Worm (Caenorhabditis elegans): ENCODE results near the gene C44B7.7.

C44B7.7 gene

ce11 chrII:6832695-6833389, 47.1 kb downstream of the C44B7.7 start:
- TF ChIP-seq lim-6 (tag; optimal IDR thresholded peaks at IDR 0.05) (no peak), ceh-18 (tag; optimal IDR thresholded peaks at IDR 0.05) (peak; percentile 39), ceh-31 (tag; optimal IDR thresholded peaks at IDR 0.05) (peak; percentile 17), ama-1 (optimal IDR thresholded peaks at IDR 0.05) (no peak), pha-2 (tag; optimal IDR thresholded peaks at IDR 0.05) (peak; percentile 19), sox-4 (tag; optimal IDR thresholded peaks at IDR 0.05) (no peak), hlh-6 (tag; optimal IDR thresholded peaks at IDR 0.05) (peak; percentile 13), C08G9.2 (tag; optimal IDR thresholded peaks at IDR 0.05) (peak; percentile 27), ceh-14 (tag; optimal IDR thresholded peaks at IDR 0.05) (peak; percentile 13), tbx-2 (tag; optimal IDR thresholded peaks at IDR 0.05) (peak; percentile 17), rnt-1 (tag; optimal IDR thresholded peaks at IDR 0.05) (peak; percentile 40), ceh-34 (tag; optimal IDR thresholded peaks at IDR 0.05) (no peak), elt-2 (tag; optimal IDR thresholded peaks at IDR 0.05) (peak; percentile 32)

- TF ChIP-seq unc-42 (tag; optimal IDR thresholded peaks at IDR 0.05) (peak; percentile 13), tbx-7 (tag; optimal IDR thresholded peaks at IDR 0.05) (no peak)
Observed at ce11 chrII:6832207-6832606, 47.8 kb downstream of the C44B7.7 start.

ce11 chrII:6831531-6832201, 48.3 kb downstream of the C44B7.7 start:
- TF ChIP-seq ceh-31 (tag; optimal IDR thresholded peaks at IDR 0.05) (peak; percentile 53), pax-1 (tag; optimal IDR thresholded peaks at IDR 0.05) (peak; percentile 3), nhr-232 (tag; optimal IDR thresholded peaks at IDR 0.05) (peak; percentile 29), zip-5 (tag; optimal IDR thresholded peaks at IDR 0.05) (no peak), tbx-2 (tag; optimal IDR thresholded peaks at IDR 0.05) (peak; percentile 28), sox-2 (GFP tag; IDR thresholded peaks at IDR 0.05) (peak; percentile 39)

ce11 chrII:6830923-6831322, 49.0 kb downstream of the C44B7.7 start:
- TF ChIP-seq tbx-2 (tag; optimal IDR thresholded peaks at IDR 0.05) (peak; percentile 15), ceh-19 (GFP tag; optimal IDR thresholded peaks at IDR 0.05) (no peak), sdc-2 (tag; optimal IDR thresholded peaks at IDR 0.05) (peak; percentile 15), elt-4 (tag; optimal IDR thresholded peaks at IDR 0.05) (no peak)

- TF ChIP-seq elt-2 (tag; optimal IDR thresholded peaks at IDR 0.05): peak; percentile 32
- TF ChIP-seq ama-1 (optimal IDR thresholded peaks at IDR 0.05): no peak
- no peak for TF ChIP-seq hlh-30 (tag; optimal IDR thresholded peaks at IDR 0.05; ENCODE audit: insufficient read depth)
- peak; percentile 28 for TF ChIP-seq unc-55 (GFP tag; optimal IDR thresholded peaks at IDR 0.05)
Observed at ce11 chrII:6830012-6830411, 50.0 kb downstream of the C44B7.7 start.
